Worm (Caenorhabditis elegans) whole organism, L1 larva: Measurements from ENCODE around the gene F36D4.1.

ENCODE experiments used
- C34B4.2 ChIP-seq: sonication (generic microtip); optimal IDR thresholded peaks from 2 replicates; lab custom pipeline; 2017; ENCODE audit warnings: mild to moderate bottlenecking, missing genetic modification characterization, missing compliant biosample characterization
- ceh-8 ChIP-seq: fragments of 200-800 bp; sonication (Bioruptor generic); optimal IDR thresholded peaks from 2 replicates; lab custom pipeline; 2018; ENCODE audit warnings: mild to moderate bottlenecking, missing genetic modification characterization, moderate library complexity, missing compliant biosample characterization
- dsc-1 ChIP-seq: sonication (generic microtip); optimal IDR thresholded peaks from 2 replicates; lab custom pipeline; 2016; ENCODE audit warnings: mild to moderate bottlenecking, missing genetic modification characterization, missing compliant biosample characterization
- efl-1 ChIP-seq, 4 experiments: fragments of 150-350 bp; optimal IDR thresholded peaks in 3 of 4; peaks in 1 of 4; 1 replicate in 1 of 4; 2 replicates in 3 of 4; lab custom pipeline; 2014; ENCODE audit warnings: missing biosample characterization in 2 of 4, missing genetic modification characterization in 2 of 4, missing genetic modification reagents in 2 of 4
- efl-3 ChIP-seq: fragments of 200-800 bp; sonication (Bioruptor generic); optimal IDR thresholded peaks from 2 replicates; lab custom pipeline; 2018; ENCODE audit warnings: mild to moderate bottlenecking, missing genetic modification characterization, missing compliant biosample characterization
- egl-13 ChIP-seq: sonication (generic microtip); optimal IDR thresholded peaks from 2 replicates; lab custom pipeline; 2016; ENCODE audit warnings: missing genotype, missing genetic modification reagents, missing genetic modification characterization, missing compliant biosample characterization
- fkh-10 ChIP-seq: sonication (generic microtip); optimal IDR thresholded peaks from 2 replicates; lab custom pipeline; 2017; ENCODE audit warnings: missing biosample characterization, missing genetic modification reagents, missing genetic modification characterization
- fkh-8 ChIP-seq: sonication (generic microtip); optimal IDR thresholded peaks from 2 replicates; lab custom pipeline; 2016; ENCODE audit warnings: mild to moderate bottlenecking, missing genetic modification characterization, missing compliant biosample characterization
- irx-1 ChIP-seq: sonication (generic microtip); optimal IDR thresholded peaks from 2 replicates; lab custom pipeline; 2016; ENCODE audit warnings: missing genetic modification characterization, missing compliant biosample characterization
- jun-1 ChIP-seq: fragments of 150-350 bp; optimal IDR thresholded peaks from 2 replicates; lab custom pipeline; 2014; ENCODE audit warnings: missing biosample characterization, missing genetic modification reagents, missing genetic modification characterization
- lin-14 ChIP-seq: fragments of 200-800 bp; sonication (Bioruptor generic); optimal IDR thresholded peaks from 2 replicates; lab custom pipeline; 2018; ENCODE audit warnings: mild to moderate bottlenecking, missing genetic modification characterization, moderate library complexity, missing compliant biosample characterization
- mdl-1 ChIP-seq, 2 experiments: fragments of 150-350 bp; optimal IDR thresholded peaks; 2 replicates each; lab custom pipeline; 2014 to 2017; ENCODE audit warnings: missing biosample characterization in 2 of 2, missing genetic modification characterization in 2 of 2, inconsistent platforms in 1 of 2
- mef-2 ChIP-seq: fragments of 150-350 bp; optimal IDR thresholded peaks from 2 replicates; lab custom pipeline; 2014; ENCODE audit warnings: missing biosample characterization, missing genetic modification characterization
- mep-1 ChIP-seq: fragments of 150-350 bp; optimal IDR thresholded peaks from 2 replicates; lab custom pipeline; 2014; ENCODE audit warnings: missing biosample characterization, missing genetic modification characterization
- nhr-19 ChIP-seq: fragments of 200-800 bp; sonication (Bioruptor generic); conservative IDR thresholded peaks from 2 replicates; pipeline ENCODE4 v1.3.6; 2022; ENCODE audit warnings: missing genetic modification characterization, missing compliant biosample characterization
- nhr-237 ChIP-seq: fragments of 150-350 bp; optimal IDR thresholded peaks from 2 replicates; lab custom pipeline; 2014; ENCODE audit warnings: missing biosample characterization, missing genetic modification characterization
- nhr-71 ChIP-seq: sonication (generic microtip); optimal IDR thresholded peaks from 2 replicates; lab custom pipeline; 2016; ENCODE audit warnings: mild to moderate bottlenecking, missing genetic modification characterization, moderate library complexity, missing compliant biosample characterization
- nhr-77 ChIP-seq: fragments of 150-350 bp; optimal IDR thresholded peaks from 2 replicates; lab custom pipeline; 2014; ENCODE audit warnings: missing biosample characterization, missing genetic modification characterization
- nhr-90 ChIP-seq: sonication (generic microtip); optimal IDR thresholded peaks from 2 replicates; lab custom pipeline; 2016; ENCODE audit warnings: mild to moderate bottlenecking, missing genetic modification characterization, missing compliant biosample characterization; ENCODE audit not compliant: poor library complexity
- pag-3 ChIP-seq: sonication (generic microtip); optimal IDR thresholded peaks from 2 replicates; lab custom pipeline; 2017; ENCODE audit warnings: missing genetic modification characterization, mild to moderate bottlenecking, missing compliant biosample characterization, antibody characterized with exemption, borderline replicate concordance; ENCODE audit not compliant: insufficient read depth
- pax-3 ChIP-seq: fragments of 200-800 bp; sonication (Bioruptor generic); optimal IDR thresholded peaks from 2 replicates; lab custom pipeline; 2018; ENCODE audit warnings: mild to moderate bottlenecking, missing genetic modification characterization, moderate library complexity, missing compliant biosample characterization
- pqm-1 ChIP-seq: sonication (generic microtip); optimal IDR thresholded peaks from 3 replicates; lab custom pipeline; 2017; ENCODE audit warnings: missing biosample characterization, missing genetic modification characterization
- sox-4 ChIP-seq: sonication (generic microtip); optimal IDR thresholded peaks from 2 replicates; lab custom pipeline; 2016; ENCODE audit warnings: missing genetic modification characterization, missing compliant biosample characterization
- sptf-1 ChIP-seq: fragments of 150-350 bp; optimal IDR thresholded peaks from 2 replicates; lab custom pipeline; 2014; ENCODE audit warnings: missing biosample characterization, missing genetic modification characterization
- unc-130 ChIP-seq: fragments of 150-350 bp; optimal IDR thresholded peaks from 2 replicates; lab custom pipeline; 2017; ENCODE audit warnings: missing biosample characterization, missing genetic modification characterization, inconsistent platforms
- unc-98 ChIP-seq: fragments of 200-800 bp; sonication (Bioruptor generic); IDR thresholded peaks from 2 replicates; pipeline ENCODE4 v1.3.6; 2022; ENCODE audit warnings: missing genetic modification characterization, missing compliant biosample characterization
- vab-15 ChIP-seq: sonication (generic microtip); optimal IDR thresholded peaks from 2 replicates; lab custom pipeline; 2017; ENCODE audit warnings: missing genotype, mild to moderate bottlenecking, missing genetic modification characterization, missing compliant biosample characterization
- zag-1 ChIP-seq: fragments of 150-350 bp; optimal IDR thresholded peaks from 2 replicates; lab custom pipeline; 2014; ENCODE audit warnings: missing biosample characterization, missing genetic modification characterization

The F36D4.1 gene

ce11 chrV:9465529-9465928 is 48.8 kb downstream of the F36D4.1 start (continued):
- no peak for TF ChIP-seq zag-1
- TF ChIP-seq mep-1 (tag; lab: Kevin White, UChicago) = no peak
- TF ChIP-seq egl-13 (tag; lab: Kevin White, UChicago) = peak; percentile 47
- no peak for TF ChIP-seq mef-2 (tag; lab: Kevin White, UChicago)
- TF ChIP-seq vab-15 (tag; lab: Kevin White, UChicago) = no peak
- TF ChIP-seq lin-14 = no peak
- TF ChIP-seq nhr-71 = peak; percentile 35
- TF ChIP-seq pax-3 = peak; percentile 80
- peak; percentile 98 for TF ChIP-seq dsc-1 (tag; lab: Kevin White, UChicago)
- no peak for TF ChIP-seq ceh-8 (GFP tag; lab: Kevin White, UChicago)
- no peak for TF ChIP-seq nhr-19 (GFP tag; lab: Robert Waterston, UW)
- TF ChIP-seq nhr-77 (tag; lab: Kevin White, UChicago) = no peak
- TF ChIP-seq unc-98 (GFP tag; lab: Robert Waterston, UW) = no peak
- no peak for TF ChIP-seq mdl-1 (tag; optimal IDR thresholded peaks at IDR 0.05; lab: Kevin White, UChicago)
- TF ChIP-seq irx-1 = no peak
- no peak for TF ChIP-seq C34B4.2
- no peak for TF ChIP-seq jun-1 (tag; lab: Kevin White, UChicago)
- no peak for TF ChIP-seq sptf-1 (tag; lab: Kevin White, UChicago)
- no peak for TF ChIP-seq nhr-90
- no peak for TF ChIP-seq unc-130
- peak; percentile 16 for TF ChIP-seq fkh-8 (tag; lab: Kevin White, UChicago)
- no peak for TF ChIP-seq efl-1 (optimal IDR thresholded peaks at IDR 0.05; lab: Kevin White, UChicago)
- no peak for TF ChIP-seq efl-1 (GFP tag; optimal IDR thresholded peaks at IDR 0.05 in 1 of 2; lab: Kevin White, UChicago)
- peak; percentile 45 for TF ChIP-seq sox-4 (tag; lab: Kevin White, UChicago)
- no peak for TF ChIP-seq pag-3 (tag; lab: Kevin White, UChicago)
- TF ChIP-seq efl-3 (GFP tag; lab: Kevin White, UChicago) = no peak
- no peak for TF ChIP-seq fkh-10
- no peak for TF ChIP-seq pqm-1
- no peak for TF ChIP-seq nhr-237 (tag; lab: Kevin White, UChicago)
